Worm (Caenorhabditis elegans) whole organism, L4/young adult: ENCODE measurements around the gene F01G4.4.

ENCODE experiments used
- W03F9.2 ChIP-seq: fragments of 150-350 bp; optimal IDR thresholded peaks from 2 replicates; lab custom pipeline; 2014; ENCODE audit warnings: missing biosample characterization, missing genetic modification characterization
- dao-5 ChIP-seq: sonication (generic microtip); optimal IDR thresholded peaks from 2 replicates; lab custom pipeline; 2016; ENCODE audit warnings: missing genotype, missing genetic modification characterization, moderate library complexity, missing compliant biosample characterization
- him-1 ChIP-seq: sonication (generic microtip); optimal IDR thresholded peaks from 2 replicates; lab custom pipeline; 2016; ENCODE audit warnings: missing genotype, missing genetic modification reagents, missing genetic modification characterization, missing compliant biosample characterization

Gene F01G4.4

DNA sequence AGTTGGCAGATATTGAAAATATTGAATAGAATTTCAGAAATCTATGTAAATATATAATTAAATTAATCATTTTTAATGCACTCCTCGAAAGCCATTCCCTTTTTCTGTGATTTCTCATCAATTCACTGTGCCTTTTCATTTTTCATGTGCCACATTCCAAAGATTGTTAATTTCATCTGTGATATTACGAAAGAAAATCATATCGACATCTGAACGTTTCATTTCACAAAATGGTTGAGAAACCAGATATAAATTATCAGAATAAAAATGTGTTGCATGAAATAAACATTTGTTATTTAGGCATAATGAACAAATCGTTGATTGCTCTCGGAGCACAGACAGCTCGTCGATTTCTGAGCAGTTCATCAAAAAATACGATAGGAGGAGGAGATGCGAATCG lies 40.8 kb downstream of the F01G4.4 start, which contains the start of gene nuaf-3:
Gene nuaf-3 (plus strand): TSS at position 301 of the 400 bp plus-strand sequence.
- TF ChIP-seq dao-5 (tag; lab: Kevin White, UChicago) = no peak
- no peak for TF ChIP-seq W03F9.2 (tag; lab: Kevin White, UChicago)
- TF ChIP-seq him-1 (tag; lab: Kevin White, UChicago) = no peak

DNA sequence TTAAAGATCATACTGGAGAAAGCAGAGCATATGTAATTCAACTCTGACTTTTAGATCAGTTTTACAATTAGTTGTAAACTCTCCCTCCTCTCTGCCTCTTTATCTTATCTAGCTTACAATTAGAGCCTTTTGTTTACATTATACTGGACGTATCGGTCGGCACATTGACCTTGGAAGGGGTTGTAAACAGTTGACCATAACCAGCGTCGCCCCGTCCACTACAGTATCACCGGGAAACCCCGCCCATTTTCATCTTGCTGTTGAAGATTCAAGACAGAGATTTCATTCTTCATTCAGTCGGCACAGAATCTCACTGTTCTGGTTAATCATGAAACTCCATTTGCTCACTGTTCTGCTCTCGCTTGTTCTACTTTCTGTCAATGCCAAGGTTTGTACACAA lies 43.6 kb downstream of the F01G4.4 start, which contains the start of gene sdz-27:
Gene sdz-27 (plus strand): TSS at position 301 of the 400 bp plus-strand sequence.
- no peak for TF ChIP-seq dao-5 (tag; lab: Kevin White, UChicago)
- TF ChIP-seq him-1 (tag; lab: Kevin White, UChicago) = no peak
- TF ChIP-seq W03F9.2 (tag; lab: Kevin White, UChicago) = no peak

DNA sequence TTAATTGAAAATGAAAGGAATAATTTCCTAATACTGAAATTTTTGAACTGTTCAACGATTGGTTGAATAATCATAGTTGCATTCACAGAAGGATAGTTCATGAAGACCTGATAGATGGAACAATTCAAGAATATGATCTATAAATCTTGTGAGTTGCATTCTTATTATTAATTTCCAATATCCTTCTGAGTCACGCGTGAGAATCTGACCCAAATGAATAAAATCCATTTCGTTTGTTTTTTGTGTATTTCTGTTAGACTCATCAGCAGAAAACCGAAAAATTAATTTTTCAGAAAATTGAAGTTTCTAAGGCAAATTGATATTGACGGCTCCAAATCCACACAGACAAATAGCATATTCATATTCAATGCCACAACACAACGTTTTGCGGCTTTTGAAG lies 46.3 kb downstream of the F01G4.4 start, which contains the start of gene fbxb-79:
Gene fbxb-79 (minus strand): TSS at position 101 of the 400 bp plus-strand sequence.
- no peak for TF ChIP-seq him-1 (tag; lab: Kevin White, UChicago)
